Worm (Caenorhabditis elegans): Measurements from ENCODE around the gene twk-17.

- TF ChIP-seq lin-13 (GFP tag; optimal IDR thresholded peaks at IDR 0.05) (no peak), ces-1 (GFP tag; optimal IDR thresholded peaks at IDR 0.05) (no peak), F26F4.8 (GFP tag; conservative IDR thresholded peaks at IDR 0.05) (no peak), nhr-76 (tag; optimal IDR thresholded peaks at IDR 0.05) (no peak)
These were observed 30.3 kb downstream of the twk-17 start for ce11 chrX:7577458-7578158.

Measured in whole organism, L4 larva.